Worm (Caenorhabditis elegans) whole organism, young adult: ENCODE results near the gene die-1.

Experiments
- ama-1 ChIP-seq, 3 experiments: fragments of 150-350 bp in 1 of 3; sonication (generic microtip) in 2 of 3; optimal IDR thresholded peaks; 2 replicates each; lab custom pipeline; 2014 to 2018; ENCODE audit warnings: missing biosample characterization in 2 of 3, missing genetic modification characterization in 2 of 3, missing genetic modification reagents in 2 of 3
- bed-2 ChIP-seq: fragments of 200-800 bp; sonication (Bioruptor generic); IDR thresholded peaks from 2 replicates; pipeline ENCODE4 v1.3.6; 2022; ENCODE audit warnings: missing genetic modification reagents, missing genetic modification characterization, missing compliant biosample characterization
- lag-1 ChIP-seq: fragments of 200-800 bp; sonication (Bioruptor generic); IDR thresholded peaks from 2 replicates; pipeline ENCODE4 v1.3.6; 2022; ENCODE audit warnings: missing genetic modification reagents, missing genetic modification characterization, missing compliant biosample characterization
- lsl-1 ChIP-seq: fragments of 200-800 bp; sonication (Bioruptor generic); optimal IDR thresholded peaks from 2 replicates; lab custom pipeline; 2018; ENCODE audit warnings: mild to moderate bottlenecking, missing genetic modification characterization, moderate library complexity, missing compliant biosample characterization
- nhr-27 ChIP-seq: fragments of 200-800 bp; sonication (Bioruptor generic); optimal IDR thresholded peaks from 2 replicates; lab custom pipeline; 2018; ENCODE audit warnings: mild to moderate bottlenecking, missing genetic modification characterization, moderate library complexity, missing compliant biosample characterization
- nhr-90 ChIP-seq: sonication (generic microtip); optimal IDR thresholded peaks from 2 replicates; lab custom pipeline; 2016; ENCODE audit warnings: missing genotype, mild to moderate bottlenecking, missing genetic modification characterization, missing compliant biosample characterization
- repo-1 ChIP-seq: sonication (generic microtip); optimal IDR thresholded peaks from 2 replicates; lab custom pipeline; 2017; ENCODE audit warnings: mild to moderate bottlenecking, missing genetic modification characterization, missing compliant biosample characterization
- snpc-4 ChIP-seq, 5 experiments: fragments of 150-350 bp in 1 of 5; sonication (generic microtip) in 4 of 5; optimal IDR thresholded peaks; 2 replicates each; lab custom pipeline; 2014 to 2018; ENCODE audit warnings: missing genetic modification characterization in 5 of 5, missing biosample characterization in 3 of 5, antibody characterized with exemption in 2 of 5, mild to moderate bottlenecking in 2 of 5, missing compliant biosample characterization in 2 of 5, missing genotype in 2 of 5, moderate library complexity in 2 of 5, missing genetic modification reagents in 1 of 5
- unc-62 ChIP-seq: fragments of 150-350 bp; optimal IDR thresholded peaks from 2 replicates; lab custom pipeline; 2014; ENCODE audit warnings: missing biosample characterization, missing genetic modification reagents, missing genetic modification characterization

DNA sequence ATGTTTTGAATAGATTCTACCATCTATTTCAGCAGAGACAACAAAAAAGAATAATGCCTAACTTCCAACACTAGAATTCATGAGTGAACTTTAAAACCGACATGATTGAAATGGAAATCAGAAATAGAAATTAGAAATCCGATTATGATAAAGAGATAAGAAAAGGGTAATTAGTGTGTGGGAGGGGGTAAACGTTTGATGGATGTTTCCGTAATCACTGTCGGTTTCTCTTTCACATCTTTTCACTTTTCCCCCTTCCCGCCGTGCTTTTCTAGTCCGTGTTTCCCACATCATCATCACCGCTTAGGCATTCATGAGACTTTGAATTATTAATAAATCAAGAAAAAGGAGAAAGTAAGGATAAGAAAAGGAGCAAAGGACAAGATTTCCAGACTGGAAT lies 22.0 kb downstream of the die-1 start:
- TF ChIP-seq ama-1 (optimal IDR thresholded peaks at IDR 0.05; lab: Kevin White, UChicago), result no peak
- no peak for TF ChIP-seq ama-1 (GFP tag; optimal IDR thresholded peaks at IDR 0.05; lab: Kevin White, UChicago)
- no peak for TF ChIP-seq lag-1 (GFP tag; lab: Robert Waterston, UW)
- TF ChIP-seq repo-1 (tag; lab: Kevin White, UChicago), result no peak
- no peak for TF ChIP-seq unc-62
- no peak for TF ChIP-seq bed-2 (GFP tag; lab: Robert Waterston, UW)
- TF ChIP-seq nhr-90 (tag; lab: Kevin White, UChicago), result no peak
- TF ChIP-seq nhr-27, result no peak
- no peak for TF ChIP-seq lsl-1 (GFP tag; lab: Kevin White, UChicago)
- no peak for TF ChIP-seq snpc-4 (GFP tag; optimal IDR thresholded peaks at IDR 0.05; lab: Kevin White, UChicago)
- TF ChIP-seq snpc-4 (tag; optimal IDR thresholded peaks at IDR 0.05; lab: Kevin White, UChicago), result no peak
